Worm (Caenorhabditis elegans) whole organism, L4 larva: ENCODE results near the gene K02G10.5.

ENCODE experiments used
- dpl-1 ChIP-seq: fragments of 150-350 bp; optimal IDR thresholded peaks from 2 replicates; lab custom pipeline; 2014; ENCODE audit warnings: missing biosample characterization, missing genetic modification reagents, missing genetic modification characterization
- dve-1 ChIP-seq: sonication (generic microtip); optimal IDR thresholded peaks from 2 replicates; lab custom pipeline; 2017; ENCODE audit warnings: antibody characterized with exemption, mild to moderate bottlenecking, missing genetic modification characterization, missing compliant biosample characterization; ENCODE audit not compliant: insufficient read depth
- egl-27 ChIP-seq: sonication (generic microtip); optimal IDR thresholded peaks from 3 replicates; lab custom pipeline; 2017; ENCODE audit warnings: missing biosample characterization, missing genetic modification reagents, missing genetic modification characterization
- fos-1 ChIP-seq: fragments of 150-350 bp; optimal IDR thresholded peaks from 2 replicates; lab custom pipeline; 2014; ENCODE audit warnings: missing biosample characterization, missing genetic modification characterization
- gei-8 ChIP-seq: fragments of 200-800 bp; sonication (Bioruptor generic); optimal IDR thresholded peaks from 2 replicates; lab custom pipeline; 2018; ENCODE audit warnings: mild to moderate bottlenecking, missing genetic modification characterization, missing compliant biosample characterization
- jun-1 ChIP-seq: fragments of 150-350 bp; optimal IDR thresholded peaks from 2 replicates; lab custom pipeline; 2014; ENCODE audit warnings: missing biosample characterization, missing genetic modification reagents, missing genetic modification characterization
- mep-1 ChIP-seq: fragments of 150-350 bp; sonication (generic microtip); optimal IDR thresholded peaks from 3 replicates; lab custom pipeline; 2014; ENCODE audit warnings: missing biosample characterization, missing genetic modification characterization
- nhr-11 ChIP-seq: fragments of 150-350 bp; optimal IDR thresholded peaks from 2 replicates; lab custom pipeline; 2014; ENCODE audit warnings: missing biosample characterization, missing genetic modification characterization
- nhr-28 ChIP-seq: fragments of 150-350 bp; optimal IDR thresholded peaks from 2 replicates; lab custom pipeline; 2014; ENCODE audit warnings: missing biosample characterization, missing genetic modification characterization
- nhr-77 ChIP-seq: fragments of 150-350 bp; optimal IDR thresholded peaks from 2 replicates; lab custom pipeline; 2014; ENCODE audit warnings: missing biosample characterization, missing genetic modification characterization
- pha-4 ChIP-seq, 2 experiments: fragments of 150-350 bp in 1 of 2; fragments of 200-800 bp in 1 of 2; sonication (Bioruptor generic) in 1 of 2; IDR thresholded peaks in 1 of 2; optimal IDR thresholded peaks in 1 of 2; 2 replicates each; pipeline versions ENCODE4 v1.3.6 to Lab custom; 2014 to 2022; ENCODE audit warnings: missing genetic modification characterization in 2 of 2, missing genetic modification reagents in 2 of 2, missing biosample characterization in 1 of 2, missing compliant biosample characterization in 1 of 2
- snpc-4 ChIP-seq: fragments of 150-350 bp; optimal IDR thresholded peaks from 2 replicates; lab custom pipeline; 2014; ENCODE audit warnings: missing biosample characterization, missing genetic modification characterization

- no peak for TF ChIP-seq mep-1 (tag; lab: Kevin White, UChicago)
- no peak for TF ChIP-seq pha-4 (GFP tag; IDR thresholded peaks at IDR 0.05; lab: Robert Waterston, UW)
- TF ChIP-seq pha-4 (tag; optimal IDR thresholded peaks at IDR 0.05; lab: Kevin White, UChicago) = no peak
- TF ChIP-seq dve-1 (tag; lab: Kevin White, UChicago) = no peak
- no peak for TF ChIP-seq dpl-1 (GFP tag; lab: Kevin White, UChicago)
- TF ChIP-seq nhr-77 (tag; lab: Kevin White, UChicago) = no peak
- no peak for TF ChIP-seq snpc-4 (tag; lab: Kevin White, UChicago)
- TF ChIP-seq nhr-11 (tag; lab: Kevin White, UChicago) = no peak
- TF ChIP-seq gei-8 (GFP tag; lab: Kevin White, UChicago) = no peak
- TF ChIP-seq egl-27 (tag; lab: Kevin White, UChicago) = no peak
- TF ChIP-seq nhr-28 (tag; lab: Kevin White, UChicago) = no peak
- no peak for TF ChIP-seq jun-1
- TF ChIP-seq fos-1 (tag; lab: Kevin White, UChicago) = no peak
Measured at ce11 chrX:4705666-4706065, 14.7 kb upstream of the K02G10.5 start.
